Fruit fly (Drosophila melanogaster) whole organism: ENCODE results near the gene rpr.

Experiments
- CG8478 ChIP-seq: fragments of >200 bp; optimal IDR thresholded peaks from 2 replicates; lab custom pipeline; 2018; ENCODE audit warnings: inconsistent platforms
- Dll ChIP-seq: fragments of >200 bp; optimal IDR thresholded peaks from 2 replicates; lab custom pipeline; 2017
- EcR ChIP-seq, 2 experiments: fragments of >200 bp; optimal IDR thresholded peaks; 2 replicates each; lab custom pipeline; 2017; ENCODE audit warnings: missing biosample characterization in 2 of 2, missing genetic modification characterization in 2 of 2, missing genetic modification reagents in 2 of 2
- pan ChIP-seq: fragments of >200 bp; optimal IDR thresholded peaks from 2 replicates; lab custom pipeline; 2017
- psq ChIP-seq: fragments of >200 bp; optimal IDR thresholded peaks from 2 replicates; lab custom pipeline; 2017
- usp ChIP-seq: fragments of >200 bp; optimal IDR thresholded peaks from 2 replicates; lab custom pipeline; 2017; ENCODE audit warnings: missing biosample characterization, missing genetic modification characterization, mixed read lengths

Gene rpr

dm6 chr3L:18398264-18398735 lies at the start of gene rpr:
TSS of gene rpr (minus strand) at chr3L:18398435.
- TF ChIP-seq usp (no peak), CG8478 (lab: Kevin White, UChicago) (no peak), EcR (GFP tag; optimal IDR thresholded peaks at IDR 0.05; lab: Kevin White, UChicago) (peak in 1 of 2 experiments; percentile 83), Dll (peak; percentile 45)

dm6 chr3L:18439809-18440256 lies 41.6 kb upstream of the rpr start, which contains the start of gene skl:
TSS of gene skl (minus strand) at chr3L:18439942.
- no peak for TF ChIP-seq CG8478 (lab: Kevin White, UChicago)
- TF ChIP-seq EcR (GFP tag; optimal IDR thresholded peaks at IDR 0.05; lab: Kevin White, UChicago) = no peak
- TF ChIP-seq psq (lab: Kevin White, UChicago) = no peak
- TF ChIP-seq pan (lab: Kevin White, UChicago) = no peak
- TF ChIP-seq Dll = no peak
- TF ChIP-seq usp = no peak

- TF ChIP-seq Dll (no peak), pan (lab: Kevin White, UChicago) (no peak), CG8478 (lab: Kevin White, UChicago) (no peak), psq (lab: Kevin White, UChicago) (no peak), EcR (GFP tag; optimal IDR thresholded peaks at IDR 0.05; lab: Kevin White, UChicago) (no peak), usp (no peak)
These were observed 32.4 kb upstream of the rpr start for dm6 chr3L:18430600-18430999.

- TF ChIP-seq Dll (no peak), EcR (GFP tag; optimal IDR thresholded peaks at IDR 0.05; lab: Kevin White, UChicago) (no peak), usp (no peak), pan (lab: Kevin White, UChicago) (no peak), psq (lab: Kevin White, UChicago) (no peak), CG8478 (lab: Kevin White, UChicago) (no peak)
These were observed 27.1 kb upstream of the rpr start for dm6 chr3L:18425288-18425687.

dm6 chr3L:18423011-18423410 lies 24.8 kb upstream of the rpr start:
- TF ChIP-seq EcR (GFP tag; optimal IDR thresholded peaks at IDR 0.05; lab: Kevin White, UChicago) = no peak
- TF ChIP-seq CG8478 (lab: Kevin White, UChicago) = no peak
- TF ChIP-seq psq (lab: Kevin White, UChicago) = no peak
- TF ChIP-seq Dll = no peak
- TF ChIP-seq usp = no peak
- TF ChIP-seq pan (lab: Kevin White, UChicago) = no peak

- no peak for TF ChIP-seq CG8478 (lab: Kevin White, UChicago)
- no peak for TF ChIP-seq pan (lab: Kevin White, UChicago)
- no peak for TF ChIP-seq Dll
- no peak for TF ChIP-seq EcR (GFP tag; optimal IDR thresholded peaks at IDR 0.05; lab: Kevin White, UChicago)
- TF ChIP-seq psq (lab: Kevin White, UChicago) = no peak
- TF ChIP-seq usp = no peak
These were observed 19.6 kb upstream of the rpr start for dm6 chr3L:18417820-18418219.

- TF ChIP-seq pan (lab: Kevin White, UChicago) (no peak), EcR (GFP tag; optimal IDR thresholded peaks at IDR 0.05; lab: Kevin White, UChicago) (no peak), psq (lab: Kevin White, UChicago) (no peak), Dll (no peak), usp (no peak), CG8478 (lab: Kevin White, UChicago) (no peak)
These were observed 13.1 kb upstream of the rpr start for dm6 chr3L:18411334-18411733.

dm6 chr3L:18405569-18406358 lies 7.5 kb upstream of the rpr start:
- no peak for TF ChIP-seq EcR (GFP tag; optimal IDR thresholded peaks at IDR 0.05; lab: Kevin White, UChicago)
- no peak for TF ChIP-seq CG8478 (lab: Kevin White, UChicago)
- TF ChIP-seq Dll = no peak
- no peak for TF ChIP-seq pan (lab: Kevin White, UChicago)
- TF ChIP-seq usp = no peak
- no peak for TF ChIP-seq psq (lab: Kevin White, UChicago)

dm6 chr3L:18404347-18404746 lies 6.1 kb upstream of the rpr start:
- TF ChIP-seq EcR (GFP tag; optimal IDR thresholded peaks at IDR 0.05; lab: Kevin White, UChicago) (no peak), Dll (no peak), psq (lab: Kevin White, UChicago) (no peak), usp (no peak), pan (lab: Kevin White, UChicago) (no peak), CG8478 (lab: Kevin White, UChicago) (no peak)

- TF ChIP-seq pan (lab: Kevin White, UChicago) (peak; percentile 85), usp (no peak)
These were observed 4.7 kb upstream of the rpr start for dm6 chr3L:18402628-18403587.

dm6 chr3L:18401884-18402627 lies 3.8 kb upstream of the rpr start:
- TF ChIP-seq EcR (GFP tag; optimal IDR thresholded peaks at IDR 0.05; lab: Kevin White, UChicago) (no peak), Dll (no peak), usp (no peak), psq (lab: Kevin White, UChicago) (no peak), pan (lab: Kevin White, UChicago) (no peak), CG8478 (lab: Kevin White, UChicago) (no peak)
